Fruit fly (Drosophila melanogaster): ENCODE measurements around the gene CG1486.

dm6 chrX:21367363-21368072 lies 43.7 kb downstream of the CG1486 start:
- TF ChIP-seq pad (GFP tag; optimal IDR thresholded peaks at IDR 0.05) (peak; percentile 96), CG7101 (tag; optimal IDR thresholded peaks at IDR 0.05) (peak; percentile 99), bab1 (GFP tag; optimal IDR thresholded peaks at IDR 0.05) (peak; percentile 99), tj (GFP tag; optimal IDR thresholded peaks at IDR 0.05) (peak; percentile 96), ovo (GFP tag; optimal IDR thresholded peaks at IDR 0.05) (peak; percentile 99), CG14711 (tag; optimal IDR thresholded peaks at IDR 0.05) (peak; percentile 96)

All from whole organism, adult.